Fruit fly (Drosophila melanogaster): ENCODE results near the gene CG7102.

Gene CG7102

dm6 chr2L:7871821-7872524 is 15.3 kb downstream of the CG7102 start (continued):
- no peak for TF ChIP-seq ham (GFP tag; IDR thresholded peaks at IDR 0.05)
- TF ChIP-seq CG30020 (tag; optimal IDR thresholded peaks at IDR 0.05): no peak
- TF ChIP-seq jumu (GFP tag; optimal IDR thresholded peaks at IDR 0.05): no peak
- no peak for TF ChIP-seq croc (GFP tag; conservative IDR thresholded peaks at IDR 0.05)
- no peak for TF ChIP-seq CG5245 (GFP tag; optimal IDR thresholded peaks at IDR 0.05)
- TF ChIP-seq CG9876 (GFP tag; optimal IDR thresholded peaks at IDR 0.05): no peak
- no peak for TF ChIP-seq amos (GFP tag; IDR thresholded peaks at IDR 0.05; ENCODE audit: partially characterized antibody)
- TF ChIP-seq chinmo (GFP tag; IDR thresholded peaks at IDR 0.05; ENCODE audit: partially characterized antibody): 0 out of 4 replicates have a peak, but pooled peaks have one; percentile 34
- TF ChIP-seq prd (optimal IDR thresholded peaks at IDR 0.05): no peak
- TF ChIP-seq prd (GFP tag; IDR thresholded peaks at IDR 0.05): 0 out of 3 replicates have a peak, but pooled peaks have one; percentile 8
- no peak for TF ChIP-seq Dad (GFP tag; optimal IDR thresholded peaks at IDR 0.05)
- no peak for TF ChIP-seq CG18476 (GFP tag; optimal IDR thresholded peaks at IDR 0.05)
- no peak for TF ChIP-seq Bgb (GFP tag; IDR thresholded peaks at IDR 0.05; ENCODE audit: partially characterized antibody)
- peak; percentile 19 for TF ChIP-seq CHES-1-like (GFP tag; optimal IDR thresholded peaks at IDR 0.05)
- TF ChIP-seq pho (GFP tag; optimal IDR thresholded peaks at IDR 0.05): peak; percentile 33
- no peak for TF ChIP-seq yki (optimal IDR thresholded peaks at IDR 0.05)
- TF ChIP-seq ewg (GFP tag; optimal IDR thresholded peaks at IDR 0.05): no peak
- peak; percentile 66 for TF ChIP-seq Hand (GFP tag; optimal IDR thresholded peaks at IDR 0.05)
- no peak for TF ChIP-seq CG3407 (GFP tag; optimal IDR thresholded peaks at IDR 0.05)
- no peak for TF ChIP-seq CG7271 (tag; optimal IDR thresholded peaks at IDR 0.05)
- no peak for TF ChIP-seq CG8765 (GFP tag; IDR thresholded peaks at IDR 0.05)
- TF ChIP-seq bcd (GFP tag; optimal IDR thresholded peaks at IDR 0.05): peak; percentile 15
- peak; percentile 20 for TF ChIP-seq ind (GFP tag; optimal IDR thresholded peaks at IDR 0.05)
- peak; percentile 17 for TF ChIP-seq HmgZ (tag; optimal IDR thresholded peaks at IDR 0.05)
- no peak for TF ChIP-seq Mes4 (GFP tag; optimal IDR thresholded peaks at IDR 0.05)
- TF ChIP-seq run (tag; optimal IDR thresholded peaks at IDR 0.05): no peak
- TF ChIP-seq CG16779 (GFP tag; IDR thresholded peaks at IDR 0.05): no peak
- TF ChIP-seq gro (GFP tag; optimal IDR thresholded peaks at IDR 0.05): peak; percentile 58
- TF ChIP-seq CG7745 (tag; optimal IDR thresholded peaks at IDR 0.05): no peak
- TF ChIP-seq dan (GFP tag; IDR thresholded peaks at IDR 0.05): no peak
- no peak for TF ChIP-seq Dip2 (GFP tag; IDR thresholded peaks at IDR 0.05)
- TF ChIP-seq CG15514 (GFP tag; optimal IDR thresholded peaks at IDR 0.05): peak; percentile 41
- TF ChIP-seq Nf-YB (GFP tag; optimal IDR thresholded peaks at IDR 0.05): peak; percentile 8
- TF ChIP-seq CG11504 (tag; optimal IDR thresholded peaks at IDR 0.05): peak; percentile 65
- peak; percentile 15; the same call in 1 of the 2 replicates for TF ChIP-seq CG4730 (GFP tag; IDR thresholded peaks at IDR 0.05)
- peak; percentile 60 for TF ChIP-seq CG17359 (tag; optimal IDR thresholded peaks at IDR 0.05)
- peak; percentile 70 for TF ChIP-seq Oli (tag; optimal IDR thresholded peaks at IDR 0.05)
- no peak for TF ChIP-seq lov (optimal IDR thresholded peaks at IDR 0.05)
- no peak for TF ChIP-seq lov (GFP tag; IDR thresholded peaks at IDR 0.05)
- TF ChIP-seq CG34376 (GFP tag; optimal IDR thresholded peaks at IDR 0.05): no peak
- no peak for TF ChIP-seq so (GFP tag; IDR thresholded peaks at IDR 0.05)
- TF ChIP-seq sob (GFP tag; IDR thresholded peaks at IDR 0.05): peak; percentile 37; the same call in 1 of the 2 replicates
- no peak for TF ChIP-seq ash1 (GFP tag; optimal IDR thresholded peaks at IDR 0.05)
- no peak for TF ChIP-seq ato (GFP tag; IDR thresholded peaks at IDR 0.05; ENCODE audit: partially characterized antibody)
- no peak for TF ChIP-seq knrl (GFP tag; IDR thresholded peaks at IDR 0.05; ENCODE audit: partially characterized antibody)
- no peak for TF ChIP-seq ap (GFP tag; IDR thresholded peaks at IDR 0.05)
- TF ChIP-seq gsb (GFP tag; IDR thresholded peaks at IDR 0.05): no peak
- TF ChIP-seq zen (tag; optimal IDR thresholded peaks at IDR 0.05): no peak
- TF ChIP-seq CG1602 (GFP tag; optimal IDR thresholded peaks at IDR 0.05): no peak
- no peak for TF ChIP-seq Mad (GFP tag; optimal IDR thresholded peaks at IDR 0.05)
- TF ChIP-seq zf30C (GFP tag; optimal IDR thresholded peaks at IDR 0.05): no peak
